Worm (Caenorhabditis elegans): ENCODE data around the gene grl-9.
A peak's percentile ranks its signal among the peaks of the same experiment; 100 is the strongest.

grl-9 gene

ce11 chrV:6709050-6709683 lies 22.3 kb downstream of the grl-9 start, which contains the start of gene dlst-1 (continued):
- TF ChIP-seq egl-43 (GFP tag; IDR thresholded peaks at IDR 0.05) (no peak), F44E2.7 (GFP tag; IDR thresholded peaks at IDR 0.05) (no peak), ztf-7 (tag; optimal IDR thresholded peaks at IDR 0.05) (no peak), F26F4.8 (GFP tag; conservative IDR thresholded peaks at IDR 0.05) (no peak), ztf-11 (tag; optimal IDR thresholded peaks at IDR 0.05) (no peak), fos-1 (tag; optimal IDR thresholded peaks at IDR 0.05) (no peak), daf-16 (GFP tag; optimal IDR thresholded peaks at IDR 0.05) (peak in 1 of 2 experiments; percentile 13), daf-16 (tag; optimal IDR thresholded peaks at IDR 0.05) (peak; percentile 53), lsy-2 (tag; optimal IDR thresholded peaks at IDR 0.05) (peak in 1 of 2 experiments; percentile 36), mxl-3 (GFP tag; optimal IDR thresholded peaks at IDR 0.05) (peak; percentile 54), dve-1 (tag; optimal IDR thresholded peaks at IDR 0.05; ENCODE audit: insufficient read depth) (peak; percentile 45), saeg-2 (GFP tag; IDR thresholded peaks at IDR 0.05) (no peak), sdz-12 (GFP tag; optimal IDR thresholded peaks at IDR 0.05) (no peak), ZK546.5 (tag; optimal IDR thresholded peaks at IDR 0.05) (no peak), ceh-28 (tag; optimal IDR thresholded peaks at IDR 0.05) (no peak), rbr-2 (tag; optimal IDR thresholded peaks at IDR 0.05) (peak; percentile 37), F10B5.3 (tag; optimal IDR thresholded peaks at IDR 0.05) (no peak), zfp-3 (GFP tag; conservative IDR thresholded peaks at IDR 0.05) (no peak), nhr-48 (tag; optimal IDR thresholded peaks at IDR 0.05) (peak; percentile 35), dmd-6 (GFP tag; IDR thresholded peaks at IDR 0.05) (0 out of 2 replicates have a peak, but pooled peaks have one; percentile 23), zfp-2 (tag; optimal IDR thresholded peaks at IDR 0.05) (no peak), unc-62 (GFP tag; optimal IDR thresholded peaks at IDR 0.05 in 1 of 2) (no peak), unc-62 (tag; optimal IDR thresholded peaks at IDR 0.05) (no peak), zip-2 (tag; optimal IDR thresholded peaks at IDR 0.05) (no peak)

ce11 chrV:6706771-6707170 lies 24.7 kb downstream of the grl-9 start, which contains the start of gene W02F12.4:
TSS of gene W02F12.4 (minus strand) at chrV:6706934.
- TF ChIP-seq daf-12 (tag; optimal IDR thresholded peaks at IDR 0.05) (no peak), F49E8.2 (tag; optimal IDR thresholded peaks at IDR 0.05; ENCODE audit: borderline replicate concordance) (no peak), tag-97 (GFP tag; IDR thresholded peaks at IDR 0.05) (no peak), mdl-1 (tag; optimal IDR thresholded peaks at IDR 0.05) (no peak), daf-19 (GFP tag; conservative IDR thresholded peaks at IDR 0.05) (no peak), nhr-77 (tag; optimal IDR thresholded peaks at IDR 0.05) (peak; percentile 62), nhr-28 (tag; optimal IDR thresholded peaks at IDR 0.05) (peak; percentile 66), madf-9 (GFP tag; conservative IDR thresholded peaks at IDR 0.05) (no peak), nhr-76 (tag; optimal IDR thresholded peaks at IDR 0.05) (no peak), T20F7.1 (GFP tag; optimal IDR thresholded peaks at IDR 0.05) (peak; percentile 79), Y75B8A.6 (GFP tag; IDR thresholded peaks at IDR 0.05) (no peak), F37D6.2 (tag; optimal IDR thresholded peaks at IDR 0.05) (no peak), ctbp-1 (GFP tag; IDR thresholded peaks at IDR 0.05) (no peak), spr-3 (GFP tag; optimal IDR thresholded peaks at IDR 0.05) (no peak), pha-4 (GFP tag; IDR thresholded peaks at IDR 0.05) (no peak), pha-4 (tag; optimal IDR thresholded peaks at IDR 0.05) (no peak), lin-39 (tag; optimal IDR thresholded peaks at IDR 0.05) (no peak), lin-15B (tag; optimal IDR thresholded peaks at IDR 0.05) (no peak), lin-1 (GFP tag; IDR thresholded peaks at IDR 0.05) (0 out of 2 replicates have a peak, but pooled peaks have one; percentile 53), sdz-12 (GFP tag; optimal IDR thresholded peaks at IDR 0.05) (no peak), zip-11 (GFP tag; IDR thresholded peaks at IDR 0.05) (no peak), F44E2.7 (GFP tag; IDR thresholded peaks at IDR 0.05) (no peak), duxl-1 (tag; optimal IDR thresholded peaks at IDR 0.05; ENCODE audit: poor library complexity) (no peak), dpl-1 (GFP tag; optimal IDR thresholded peaks at IDR 0.05) (no peak), ZK546.5 (tag; optimal IDR thresholded peaks at IDR 0.05) (no peak), Y105C5A.15 (GFP tag; IDR thresholded peaks at IDR 0.05) (no peak), ceh-32 (tag; optimal IDR thresholded peaks at IDR 0.05; ENCODE audit: poor library complexity) (no peak), mdt-29 (GFP tag; IDR thresholded peaks at IDR 0.05) (no peak), aha-1 (tag) (no peak), hmg-1.1 (GFP tag; IDR thresholded peaks at IDR 0.05) (no peak), nhr-41 (GFP tag; IDR thresholded peaks at IDR 0.05) (no peak), mxl-3 (GFP tag; optimal IDR thresholded peaks at IDR 0.05) (peak; percentile 39)
